Fruit fly (Drosophila melanogaster) whole organism, wandering third instar larva: ENCODE results near the gene CG10211.

Experiments used
- CG32264 ChIP-seq: fragments of 200-800 bp; sonication (Bioruptor generic); optimal IDR thresholded peaks from 2 replicates; lab custom pipeline; 2016; ENCODE audit warnings: missing biosample characterization, missing genetic modification characterization
- CG9705 ChIP-seq: fragments of 200-800 bp; sonication (Bioruptor generic); optimal IDR thresholded peaks from 2 replicates; lab custom pipeline; 2018; ENCODE audit warnings: missing biosample characterization, mild to moderate bottlenecking, missing genetic modification characterization
- CrebA ChIP-seq: fragments of 200-800 bp; sonication (Bioruptor generic); optimal IDR thresholded peaks from 2 replicates; lab custom pipeline; 2016; ENCODE audit warnings: missing biosample characterization, mild to moderate bottlenecking, missing genetic modification characterization, borderline replicate concordance
- Dif ChIP-seq: fragments of 200-275, 200-300 bp; sonication (Bioruptor generic); optimal IDR thresholded peaks from 2 replicates; lab custom pipeline; 2018; ENCODE audit warnings: missing biosample characterization, missing genetic modification characterization; ENCODE audit not compliant: partially characterized antibody
- GATAd ChIP-seq: sonication (Bioruptor generic); optimal IDR thresholded peaks from 2 replicates; lab custom pipeline; 2016; ENCODE audit warnings: missing biosample characterization, missing genetic modification characterization
- HLH106 ChIP-seq: fragments of 200-800 bp; optimal IDR thresholded peaks from 3 replicates; lab custom pipeline; 2019; ENCODE audit warnings: missing biosample characterization, mild to moderate bottlenecking, missing genetic modification characterization, moderate library complexity
- Hnf4 ChIP-seq: fragments of 200-800 bp; sonication (Bioruptor generic); optimal IDR thresholded peaks from 2 replicates; lab custom pipeline; 2016; ENCODE audit warnings: missing biosample characterization, mild to moderate bottlenecking, missing genetic modification characterization
- Hr78 ChIP-seq: fragments of >200 bp; optimal IDR thresholded peaks from 2 replicates; lab custom pipeline; 2017; ENCODE audit warnings: missing biosample characterization, missing genetic modification characterization
- Hr83 ChIP-seq: fragments of 200-300 bp; sonication (Bioruptor generic); optimal IDR thresholded peaks from 2 replicates; lab custom pipeline; 2016; ENCODE audit warnings: missing biosample characterization, mild to moderate bottlenecking, missing genetic modification characterization, moderate library complexity; ENCODE audit not compliant: poor library complexity, severe bottlenecking
- Jra ChIP-seq: sonication (Bioruptor generic); optimal IDR thresholded peaks from 2 replicates; lab custom pipeline; 2016; ENCODE audit warnings: missing biosample characterization, missing genetic modification characterization
- Mio ChIP-seq: sonication (Bioruptor generic); optimal IDR thresholded peaks from 2 replicates; lab custom pipeline; 2016; ENCODE audit warnings: missing biosample characterization, missing genetic modification characterization
- Myc ChIP-seq: fragments of >200 bp; optimal IDR thresholded peaks from 2 replicates; lab custom pipeline; 2017
- N ChIP-seq: fragments of >200 bp; optimal IDR thresholded peaks from 2 replicates; lab custom pipeline; 2018; ENCODE audit warnings: missing biosample characterization, missing external identifiers, missing genetic modification characterization
- OdsH ChIP-seq: fragments of 200-800 bp; sonication (Bioruptor generic); optimal IDR thresholded peaks from 2 replicates; lab custom pipeline; 2016; ENCODE audit warnings: missing biosample characterization, mild to moderate bottlenecking, missing genetic modification characterization
- Rel ChIP-seq, 2 experiments: fragments of 200-800 bp; sonication (Bioruptor generic) in 1 of 2; optimal IDR thresholded peaks; 2 replicates in 1 of 2; 3 replicates in 1 of 2; lab custom pipeline; 2016 to 2019; ENCODE audit warnings: mild to moderate bottlenecking in 2 of 2, missing biosample characterization in 2 of 2, missing genetic modification characterization in 2 of 2, moderate library complexity in 1 of 2
- Sp1 ChIP-seq: fragments of 200-800 bp; sonication (Bioruptor generic); optimal IDR thresholded peaks from 3 replicates; lab custom pipeline; 2019; ENCODE audit warnings: missing biosample characterization, mild to moderate bottlenecking, missing genetic modification characterization, moderate library complexity
- Vsx2 ChIP-seq: fragments of 200-300, 225-300 bp; sonication (Bioruptor generic); optimal IDR thresholded peaks from 2 replicates; lab custom pipeline; 2018; ENCODE audit warnings: missing biosample characterization, missing genetic modification characterization; ENCODE audit not compliant: partially characterized antibody
- br ChIP-seq: fragments of 200-800 bp; sonication (Bioruptor generic); optimal IDR thresholded peaks from 2 replicates; lab custom pipeline; 2016; ENCODE audit warnings: missing biosample characterization, missing genetic modification characterization
- brk ChIP-seq: fragments of 200-800 bp; sonication (Bioruptor generic); optimal IDR thresholded peaks from 2 replicates; lab custom pipeline; 2016; ENCODE audit warnings: missing biosample characterization, mild to moderate bottlenecking, missing genetic modification characterization
- dl ChIP-seq, 2 experiments: fragments of 175-275, 200-275 bp in 1 of 2; fragments of 200-275 bp in 1 of 2; sonication (Bioruptor generic); optimal IDR thresholded peaks; lab custom pipeline; 2018; ENCODE audit warnings: mild to moderate bottlenecking in 2 of 2, missing biosample characterization in 2 of 2, missing genetic modification characterization in 2 of 2, moderate library complexity in 2 of 2; ENCODE audit not compliant: partially characterized antibody in 2 of 2, insufficient read depth in 1 of 2
- dmrt93B ChIP-seq: fragments of 200-800 bp; sonication (Bioruptor generic); optimal IDR thresholded peaks from 2 replicates; lab custom pipeline; 2018; ENCODE audit warnings: missing biosample characterization, mild to moderate bottlenecking, missing genetic modification characterization
- ey ChIP-seq: fragments of 200-800 bp; sonication (Bioruptor generic); optimal IDR thresholded peaks from 2 replicates; lab custom pipeline; 2016; ENCODE audit warnings: missing biosample characterization, missing genetic modification characterization
- foxo ChIP-seq, 2 experiments: fragments of 200-800 bp; sonication (Bioruptor generic); optimal IDR thresholded peaks; 2 replicates in 1 of 2; 3 replicates in 1 of 2; lab custom pipeline; 2016 to 2017; ENCODE audit warnings: missing biosample characterization in 2 of 2, missing genetic modification characterization in 2 of 2
- fru ChIP-seq: fragments of 200-800 bp; sonication (Bioruptor generic); optimal IDR thresholded peaks from 3 replicates; lab custom pipeline; 2016; ENCODE audit warnings: missing biosample characterization, mild to moderate bottlenecking, missing genetic modification characterization
- h ChIP-seq: fragments of 200-800 bp; sonication (Bioruptor generic); optimal IDR thresholded peaks from 3 replicates; lab custom pipeline; 2016; ENCODE audit warnings: missing biosample characterization, mild to moderate bottlenecking, missing genetic modification characterization
- jim ChIP-seq: fragments of 175-275, 200-325 bp; sonication (Bioruptor generic); optimal IDR thresholded peaks from 2 replicates; lab custom pipeline; 2016; ENCODE audit warnings: missing biosample characterization, mild to moderate bottlenecking, missing genetic modification characterization
- lola ChIP-seq: fragments of >200 bp; optimal IDR thresholded peaks from 2 replicates; lab custom pipeline; 2017; ENCODE audit warnings: missing biosample characterization, missing genetic modification characterization
- pan ChIP-seq: fragments of >200 bp; optimal IDR thresholded peaks from 2 replicates; lab custom pipeline; 2017
- psq ChIP-seq: fragments of 200-800 bp; sonication (Bioruptor generic); optimal IDR thresholded peaks from 3 replicates; lab custom pipeline; 2017; ENCODE audit warnings: missing biosample characterization, mild to moderate bottlenecking, missing genetic modification characterization, moderate library complexity
- rgr ChIP-seq: fragments of 200-800 bp; sonication (Bioruptor generic); optimal IDR thresholded peaks from 3 replicates; lab custom pipeline; 2016; ENCODE audit warnings: missing biosample characterization, mild to moderate bottlenecking, missing genetic modification characterization
- sage ChIP-seq: fragments of 200-800 bp; sonication (Bioruptor generic); optimal IDR thresholded peaks from 2 replicates; lab custom pipeline; 2016; ENCODE audit warnings: missing biosample characterization, mild to moderate bottlenecking, missing genetic modification characterization
- sv ChIP-seq: fragments of 200-800 bp; sonication (Bioruptor generic); optimal IDR thresholded peaks from 3 replicates; lab custom pipeline; 2016; ENCODE audit warnings: missing biosample characterization, missing genetic modification characterization
- tai ChIP-seq: sonication (Bioruptor generic); optimal IDR thresholded peaks from 2 replicates; lab custom pipeline; 2016; ENCODE audit warnings: missing biosample characterization, missing genetic modification characterization
- usp ChIP-seq: fragments of >200 bp; optimal IDR thresholded peaks from 2 replicates; lab custom pipeline; 2017; ENCODE audit warnings: missing biosample characterization, missing genetic modification characterization
- woc ChIP-seq: sonication (Bioruptor generic); optimal IDR thresholded peaks from 2 replicates; lab custom pipeline; 2016; ENCODE audit warnings: missing biosample characterization, mild to moderate bottlenecking, missing genetic modification characterization

Gene CG10211

DNA sequence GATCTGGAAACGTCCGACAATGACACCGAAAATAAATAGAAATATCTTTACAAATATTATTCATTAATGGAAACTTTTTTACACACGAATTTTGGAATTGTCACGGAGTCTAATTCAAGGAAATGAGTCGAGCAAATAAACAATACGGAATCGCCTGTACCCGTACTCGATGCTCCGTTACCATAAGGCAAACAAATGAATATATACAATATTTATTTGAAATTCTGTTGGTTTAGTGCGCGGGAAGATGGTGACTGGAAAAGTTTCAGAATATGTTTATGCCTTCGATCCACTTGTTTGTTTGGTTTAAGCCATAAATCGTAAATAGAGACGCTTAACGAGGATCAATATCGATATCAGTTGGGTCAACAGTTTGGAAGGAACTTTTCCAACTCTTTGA lies 39.1 kb downstream of the CG10211 start:
- no peak for TF ChIP-seq GATAd (GFP tag; lab: Kevin White, UChicago)
- TF ChIP-seq usp (GFP tag; lab: Kevin White, UChicago): no peak
- TF ChIP-seq, all 38 proteins: peak for 0

DNA sequence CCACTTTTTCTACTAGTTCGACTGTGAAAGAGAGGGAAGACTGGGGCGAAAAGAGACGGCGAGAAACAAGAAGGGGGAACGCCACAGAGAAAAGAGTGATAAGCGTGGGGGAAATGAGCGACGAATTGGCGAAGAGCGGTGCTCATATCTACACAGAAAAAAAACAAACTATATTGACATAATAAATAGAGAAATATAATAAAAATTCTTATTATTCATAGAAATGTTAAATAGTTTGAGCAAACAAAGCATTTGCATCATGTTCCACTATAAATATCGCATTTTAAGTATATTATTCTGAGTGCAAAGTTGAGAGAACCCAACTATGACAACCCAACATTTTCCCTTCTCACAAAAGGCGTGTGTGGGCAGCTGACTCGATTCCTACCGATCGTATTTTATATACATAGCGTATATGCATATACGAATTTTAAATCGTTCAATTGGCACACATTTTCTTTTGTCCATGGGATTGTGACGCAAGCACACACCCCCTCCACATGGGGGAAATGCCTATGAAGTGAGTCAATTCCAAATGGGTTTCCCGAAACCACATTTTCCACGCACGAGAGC lies 40.8 kb downstream of the CG10211 start:
- TF ChIP-seq h (GFP tag; lab: Kevin White, UChicago): peak; percentile 11
- TF ChIP-seq Vsx2 (GFP tag; lab: Kevin White, UChicago): no peak
- TF ChIP-seq rgr: peak; percentile 20
- TF ChIP-seq Myc (lab: Kevin White, UChicago): no peak
- peak; percentile 52 for TF ChIP-seq sv (GFP tag; lab: Kevin White, UChicago)
- TF ChIP-seq Dif (GFP tag; lab: Kevin White, UChicago): no peak
- TF ChIP-seq Rel (GFP tag; optimal IDR thresholded peaks at IDR 0.05; lab: Kevin White, UChicago): no peak
- TF ChIP-seq Rel (tag; optimal IDR thresholded peaks at IDR 0.05; lab: Kevin White, UChicago): no peak
- TF ChIP-seq lola: no peak
- TF ChIP-seq woc: no peak
- no peak for TF ChIP-seq ey (GFP tag; lab: Kevin White, UChicago)
- TF ChIP-seq fru (GFP tag; lab: Kevin White, UChicago): peak; percentile 39
- peak; percentile 48 for TF ChIP-seq psq (GFP tag; lab: Kevin White, UChicago)
- TF ChIP-seq dmrt93B: no peak
- TF ChIP-seq sage: peak; percentile 29
- TF ChIP-seq OdsH (GFP tag; lab: Kevin White, UChicago): peak; percentile 14
- TF ChIP-seq GATAd (GFP tag; lab: Kevin White, UChicago): no peak
- TF ChIP-seq Hr83 (GFP tag; lab: Kevin White, UChicago): no peak
- no peak for TF ChIP-seq Mio
- TF ChIP-seq Hnf4 (GFP tag; lab: Kevin White, UChicago): peak; percentile 4
- TF ChIP-seq foxo (GFP tag; optimal IDR thresholded peaks at IDR 0.05; lab: Kevin White, UChicago): peak in 1 of 2 experiments; percentile 73
- TF ChIP-seq HLH106 (tag; lab: Kevin White, UChicago): peak; percentile 17
- TF ChIP-seq, all 38 proteins: peak for 10

DNA sequence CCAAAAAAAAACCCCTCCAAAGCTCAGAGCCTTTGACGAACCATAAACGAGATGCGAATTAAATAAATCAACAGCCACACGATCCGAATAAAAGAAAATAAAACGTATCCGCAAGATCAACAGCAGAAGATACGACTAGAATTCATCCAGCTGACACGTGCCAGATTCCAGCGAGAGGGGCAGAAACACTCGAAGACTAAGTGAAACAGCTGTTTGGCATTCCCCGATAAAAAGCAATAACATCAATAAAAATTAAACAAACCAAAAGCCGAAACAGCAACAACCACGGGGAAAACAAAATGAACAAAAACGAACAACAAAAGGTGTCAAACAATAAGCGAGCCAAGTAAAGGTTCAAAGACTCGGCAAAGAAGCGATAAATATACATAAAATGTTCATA lies 41.8 kb downstream of the CG10211 start:
- TF ChIP-seq N (GFP tag; lab: Kevin White, UChicago) (no peak), foxo (GFP tag; optimal IDR thresholded peaks at IDR 0.05; lab: Kevin White, UChicago) (peak in 1 of 2 experiments; percentile 28), woc (no peak), Mio (no peak), sv (GFP tag; lab: Kevin White, UChicago) (no peak), Hnf4 (GFP tag; lab: Kevin White, UChicago) (peak; percentile 26), CG9705 (peak; percentile 20), rgr (peak; percentile 19), OdsH (GFP tag; lab: Kevin White, UChicago) (peak; percentile 41), Vsx2 (GFP tag; lab: Kevin White, UChicago) (no peak), pan (lab: Kevin White, UChicago) (no peak), jim (GFP tag; lab: Kevin White, UChicago) (no peak), Sp1 (peak; percentile 19), fru (GFP tag; lab: Kevin White, UChicago) (no peak), Jra (no peak), Hr78 (GFP tag; lab: Kevin White, UChicago) (no peak), brk (no peak), sage (no peak), Dif (GFP tag; lab: Kevin White, UChicago) (no peak), CG32264 (GFP tag; lab: Kevin White, UChicago) (no peak), ey (GFP tag; lab: Kevin White, UChicago) (no peak), CrebA (GFP tag; lab: Kevin White, UChicago) (peak; percentile 54), Rel (GFP tag; optimal IDR thresholded peaks at IDR 0.05; lab: Kevin White, UChicago) (no peak), Rel (tag; optimal IDR thresholded peaks at IDR 0.05; lab: Kevin White, UChicago) (peak; percentile 54), br (GFP tag; lab: Kevin White, UChicago) (no peak), h (GFP tag; lab: Kevin White, UChicago) (peak; percentile 78), Hr83 (GFP tag; lab: Kevin White, UChicago) (peak; percentile 25), HLH106 (tag; lab: Kevin White, UChicago) (no peak), tai (no peak), usp (GFP tag; lab: Kevin White, UChicago) (no peak), psq (GFP tag; lab: Kevin White, UChicago) (peak; percentile 28), Myc (lab: Kevin White, UChicago) (no peak), dl (GFP tag; optimal IDR thresholded peaks at IDR 0.05; lab: Kevin White, UChicago; ENCODE audit: insufficient read depth in 1 of 2, partially characterized antibody in 2 of 2) (no peak), lola (no peak), GATAd (GFP tag; lab: Kevin White, UChicago) (peak; percentile 12)
- TF ChIP-seq, all 38 proteins: peak for 12
